Worm (Caenorhabditis elegans) whole organism, mixed stage, embryonic: ENCODE results near the gene Y17G7B.3.

Experiments used
- blmp-1 ChIP-seq: fragments of 150-350 bp; optimal IDR thresholded peaks from 2 replicates; lab custom pipeline; 2014; ENCODE audit warnings: missing biosample characterization, missing genetic modification characterization
- ces-1 ChIP-seq: fragments of 150-350 bp; optimal IDR thresholded peaks from 2 replicates; lab custom pipeline; 2014; ENCODE audit warnings: missing biosample characterization, missing genetic modification reagents, missing genetic modification characterization
- cnd-1 ChIP-seq: fragments of 200-800 bp; sonication (Bioruptor generic); optimal IDR thresholded peaks from 2 replicates; lab custom pipeline; 2018; ENCODE audit warnings: mild to moderate bottlenecking, missing genetic modification characterization, missing compliant biosample characterization
- lin-13 ChIP-seq: fragments of 150-350 bp; optimal IDR thresholded peaks from 2 replicates; lab custom pipeline; 2014; ENCODE audit warnings: missing biosample characterization, missing genetic modification characterization
- lsy-2 ChIP-seq: fragments of 150-350 bp; optimal IDR thresholded peaks from 2 replicates; lab custom pipeline; 2014; ENCODE audit warnings: missing biosample characterization, missing genetic modification characterization
- nhr-12 ChIP-seq: fragments of 150-350 bp; optimal IDR thresholded peaks from 2 replicates; lab custom pipeline; 2014; ENCODE audit warnings: missing biosample characterization, missing genetic modification characterization
- nhr-28 ChIP-seq: fragments of 150-350 bp; optimal IDR thresholded peaks from 2 replicates; lab custom pipeline; 2014; ENCODE audit warnings: missing biosample characterization, missing genetic modification characterization
- pha-4 ChIP-seq: fragments of 150-350 bp; optimal IDR thresholded peaks from 2 replicates; lab custom pipeline; 2018; ENCODE audit warnings: missing biosample characterization, missing genetic modification reagents, missing genetic modification characterization
- snpc-4 ChIP-seq: fragments of 150-350 bp; optimal IDR thresholded peaks from 2 replicates; lab custom pipeline; 2014; ENCODE audit warnings: missing biosample characterization, missing genetic modification characterization
- ztf-11 ChIP-seq: fragments of 150-350 bp; optimal IDR thresholded peaks from 2 replicates; lab custom pipeline; 2014; ENCODE audit warnings: missing biosample characterization, missing genetic modification characterization

- TF ChIP-seq snpc-4 (tag; lab: Kevin White, UChicago): no peak
- no peak for TF ChIP-seq cnd-1 (tag; lab: Kevin White, UChicago)
- no peak for TF ChIP-seq ztf-11 (tag; lab: Kevin White, UChicago)
- TF ChIP-seq lin-13 (tag; lab: Kevin White, UChicago): no peak
- TF ChIP-seq lsy-2 (tag; lab: Kevin White, UChicago): no peak
- TF ChIP-seq blmp-1: no peak
- no peak for TF ChIP-seq nhr-12 (tag; lab: Kevin White, UChicago)
- no peak for TF ChIP-seq nhr-28 (tag; lab: Kevin White, UChicago)
- no peak for TF ChIP-seq ces-1
- TF ChIP-seq pha-4 (tag; lab: Kevin White, UChicago): no peak
Observed at ce11 chrII:12006575-12007098, 17.8 kb downstream of the Y17G7B.3 start, which contains the start of gene mcm-2.
